Worm (Caenorhabditis elegans): Measurements from ENCODE around the gene copd-1.

Gene copd-1

DNA sequence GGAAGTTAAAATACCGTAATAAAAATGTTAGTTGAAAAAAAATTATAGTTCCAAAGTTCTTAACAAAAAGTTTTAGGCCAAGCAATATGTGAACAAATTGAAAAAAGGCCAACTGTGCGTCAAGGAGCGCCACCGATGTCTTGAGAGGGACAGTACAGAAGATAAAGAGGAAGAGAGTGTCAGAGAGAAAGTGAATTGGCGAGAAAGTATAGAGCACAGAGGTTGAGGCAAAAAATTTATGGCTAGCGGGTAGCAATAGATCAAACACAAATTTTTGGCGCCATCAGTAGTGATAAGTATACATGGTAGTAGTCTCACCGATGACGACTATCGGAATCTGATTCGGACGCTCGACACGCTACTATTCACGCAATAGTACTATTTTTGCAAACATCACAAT, 20.5 kb downstream of the copd-1 start:
- TF ChIP-seq ceh-28 (tag; optimal IDR thresholded peaks at IDR 0.05) (no peak), nhr-76 (tag; optimal IDR thresholded peaks at IDR 0.05) (no peak), nhr-11 (tag; optimal IDR thresholded peaks at IDR 0.05) (no peak), nhr-67 (tag; optimal IDR thresholded peaks at IDR 0.05) (no peak), nhr-43 (tag; optimal IDR thresholded peaks at IDR 0.05; ENCODE audit: poor library complexity, severe bottlenecking) (no peak), nfya-1 (tag; optimal IDR thresholded peaks at IDR 0.05; ENCODE audit: insufficient read depth) (peak; percentile 23), lin-15B (tag; optimal IDR thresholded peaks at IDR 0.05) (no peak), ama-1 (optimal IDR thresholded peaks at IDR 0.05) (peak; percentile 51), unc-62 (GFP tag; optimal IDR thresholded peaks at IDR 0.05) (no peak), pqm-1 (tag; optimal IDR thresholded peaks at IDR 0.05) (peak; percentile 44), R02D3.7 (tag; optimal IDR thresholded peaks at IDR 0.05) (no peak), fos-1 (tag; optimal IDR thresholded peaks at IDR 0.05) (no peak), elt-2 (tag; optimal IDR thresholded peaks at IDR 0.05) (peak; percentile 56), hmg-11 (tag; optimal IDR thresholded peaks at IDR 0.05) (no peak), elt-3 (tag; optimal IDR thresholded peaks at IDR 0.05) (no peak), daf-12 (tag; optimal IDR thresholded peaks at IDR 0.05) (no peak)

DNA sequence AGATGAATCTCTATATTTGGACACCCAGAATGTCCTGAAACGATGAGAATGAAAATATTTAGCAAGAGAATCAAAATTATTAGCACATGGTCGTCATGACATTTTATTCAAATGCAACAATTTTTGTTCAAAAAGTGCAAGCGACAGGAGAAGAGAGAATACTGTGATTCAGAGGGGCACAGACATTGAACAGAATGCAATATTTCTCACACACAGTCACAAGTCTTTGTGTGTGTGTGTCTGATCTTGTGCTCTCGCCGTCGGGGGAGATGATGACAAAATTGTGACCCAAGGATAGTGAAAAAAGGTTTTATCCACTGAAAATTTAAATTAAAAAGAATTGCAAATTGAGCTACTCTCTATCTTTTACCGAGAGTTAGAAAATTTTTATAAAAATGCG, 21.6 kb downstream of the copd-1 start:
- TF ChIP-seq eor-1 (tag; optimal IDR thresholded peaks at IDR 0.05) = no peak
- no peak for TF ChIP-seq daf-12 (tag; optimal IDR thresholded peaks at IDR 0.05)
- no peak for TF ChIP-seq unc-62 (GFP tag; optimal IDR thresholded peaks at IDR 0.05)
- no peak for TF ChIP-seq tbx-2 (tag; optimal IDR thresholded peaks at IDR 0.05)
- TF ChIP-seq nhr-11 (tag; optimal IDR thresholded peaks at IDR 0.05) = no peak
- no peak for TF ChIP-seq snpc-4 (tag; optimal IDR thresholded peaks at IDR 0.05)
- no peak for TF ChIP-seq nhr-25 (tag; optimal IDR thresholded peaks at IDR 0.05)
- TF ChIP-seq unc-39 (tag; optimal IDR thresholded peaks at IDR 0.05) = no peak
- TF ChIP-seq nhr-23 (tag; optimal IDR thresholded peaks at IDR 0.05) = no peak
- no peak for TF ChIP-seq nhr-77 (tag; optimal IDR thresholded peaks at IDR 0.05)
- no peak for TF ChIP-seq nhr-43 (tag; optimal IDR thresholded peaks at IDR 0.05; ENCODE audit: poor library complexity, severe bottlenecking)
- TF ChIP-seq nhr-76 (tag; optimal IDR thresholded peaks at IDR 0.05) = no peak
- no peak for TF ChIP-seq lsy-12 (tag; optimal IDR thresholded peaks at IDR 0.05)
- no peak for TF ChIP-seq mdl-1 (tag; optimal IDR thresholded peaks at IDR 0.05)
- TF ChIP-seq elt-1 (tag; optimal IDR thresholded peaks at IDR 0.05) = no peak
- no peak for TF ChIP-seq lin-39 (tag; optimal IDR thresholded peaks at IDR 0.05)
- TF ChIP-seq pqm-1 (tag; optimal IDR thresholded peaks at IDR 0.05) = no peak

DNA sequence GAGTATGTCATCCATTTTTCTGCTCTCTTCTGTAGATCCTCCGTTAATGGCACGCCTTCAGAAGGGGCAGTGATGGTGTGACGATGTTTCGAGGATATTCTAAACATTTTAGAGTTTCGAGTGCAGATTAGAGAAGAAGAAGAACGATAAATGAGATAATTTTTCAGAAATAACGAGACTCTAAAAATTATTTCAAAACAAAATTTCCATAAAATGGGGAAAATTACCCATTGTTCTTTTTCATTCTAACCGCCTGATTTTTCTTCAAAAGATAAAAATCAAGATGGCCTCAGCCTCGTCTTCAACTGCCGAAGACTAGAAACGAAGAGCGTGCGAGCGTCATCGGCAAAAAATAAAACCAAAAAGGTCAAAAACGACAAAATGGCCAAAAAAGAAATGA, 23.7 kb downstream of the copd-1 start, which contains the start of gene let-765:
Gene let-765, minus strand, starts transcription at position 101 of the 400 bp plus-strand sequence.
- TF ChIP-seq pqm-1 (tag; optimal IDR thresholded peaks at IDR 0.05) = no peak
- TF ChIP-seq skn-1 (tag; optimal IDR thresholded peaks at IDR 0.05) = no peak
- no peak for TF ChIP-seq nhr-237 (tag; optimal IDR thresholded peaks at IDR 0.05)
- TF ChIP-seq lsy-12 (tag; optimal IDR thresholded peaks at IDR 0.05) = no peak
- TF ChIP-seq ceh-28 (tag; optimal IDR thresholded peaks at IDR 0.05) = no peak
- TF ChIP-seq nhr-11 (tag; optimal IDR thresholded peaks at IDR 0.05) = no peak
- peak; percentile 33 for TF ChIP-seq nhr-25 (tag; optimal IDR thresholded peaks at IDR 0.05)

DNA sequence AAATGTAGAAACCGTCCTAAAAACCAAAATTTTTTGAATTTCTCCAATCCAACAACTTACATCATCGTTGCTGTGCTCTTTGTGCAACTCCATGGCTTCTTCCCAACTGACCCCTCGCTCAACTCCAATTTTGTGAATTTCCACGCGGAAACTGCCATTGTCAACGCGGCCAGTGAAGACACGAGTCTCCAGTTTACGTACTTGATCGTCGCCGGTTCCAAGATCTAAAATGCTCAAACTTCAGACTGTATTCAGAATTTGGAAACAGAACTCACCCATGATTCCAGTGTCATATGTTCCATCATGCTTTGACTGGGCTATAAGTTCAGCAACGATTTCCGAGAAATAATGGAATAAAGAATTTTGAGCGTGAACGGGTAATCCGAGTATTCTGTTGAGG, 30.7 kb downstream of the copd-1 start:
- TF ChIP-seq nhr-76 (tag; optimal IDR thresholded peaks at IDR 0.05) = no peak
- TF ChIP-seq nhr-28 (tag; optimal IDR thresholded peaks at IDR 0.05) = no peak
- TF ChIP-seq nhr-43 (tag; optimal IDR thresholded peaks at IDR 0.05; ENCODE audit: poor library complexity, severe bottlenecking) = no peak
- TF ChIP-seq pha-4 (tag; optimal IDR thresholded peaks at IDR 0.05) = no peak
- no peak for TF ChIP-seq R02D3.7 (tag; optimal IDR thresholded peaks at IDR 0.05)
- no peak for TF ChIP-seq tbx-2 (tag; optimal IDR thresholded peaks at IDR 0.05)
- no peak for TF ChIP-seq lsy-12 (tag; optimal IDR thresholded peaks at IDR 0.05)
- TF ChIP-seq fos-1 (tag; optimal IDR thresholded peaks at IDR 0.05) = no peak
- no peak for TF ChIP-seq aly-2 (tag; optimal IDR thresholded peaks at IDR 0.05)
- TF ChIP-seq zag-1 (tag; optimal IDR thresholded peaks at IDR 0.05) = no peak

DNA sequence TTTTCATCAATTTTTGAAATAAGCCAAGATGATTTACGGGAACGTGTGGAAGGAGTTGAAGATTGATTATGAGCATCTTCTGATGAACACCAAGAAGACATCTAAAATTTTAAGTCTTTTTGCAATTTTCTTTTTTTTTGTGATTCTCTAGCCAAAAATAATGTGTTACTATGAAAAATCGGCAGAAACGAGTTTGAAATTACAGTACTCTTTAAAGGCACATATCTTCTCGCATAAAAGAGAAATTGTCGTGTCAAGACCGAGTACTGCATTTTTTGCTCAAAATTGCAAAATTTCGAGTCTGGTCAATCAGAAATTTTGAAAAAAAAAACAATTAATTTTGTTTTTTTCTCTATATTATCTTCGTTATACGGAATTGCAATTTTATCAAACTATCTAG, 32.7 kb downstream of the copd-1 start, which contains the start of gene F20H11.1:
Gene F20H11.1, minus strand, starts transcription at position 101 of the 400 bp plus-strand sequence.
- TF ChIP-seq ceh-82 (tag; optimal IDR thresholded peaks at IDR 0.05) (no peak), lin-39 (tag; optimal IDR thresholded peaks at IDR 0.05) (no peak), nhr-11 (tag; optimal IDR thresholded peaks at IDR 0.05) (no peak), pqm-1 (tag; optimal IDR thresholded peaks at IDR 0.05) (no peak), lsy-12 (tag; optimal IDR thresholded peaks at IDR 0.05) (no peak), nhr-25 (tag; optimal IDR thresholded peaks at IDR 0.05) (no peak), mdl-1 (tag; optimal IDR thresholded peaks at IDR 0.05) (no peak), snpc-4 (tag; optimal IDR thresholded peaks at IDR 0.05) (no peak), elt-3 (tag; optimal IDR thresholded peaks at IDR 0.05) (no peak), unc-39 (tag; optimal IDR thresholded peaks at IDR 0.05) (no peak), aly-2 (tag; optimal IDR thresholded peaks at IDR 0.05) (no peak), nhr-12 (tag; optimal IDR thresholded peaks at IDR 0.05) (no peak), ztf-4 (tag; optimal IDR thresholded peaks at IDR 0.05) (no peak), fkh-2 (tag; optimal IDR thresholded peaks at IDR 0.05) (no peak), nhr-28 (tag; optimal IDR thresholded peaks at IDR 0.05) (no peak), skn-1 (tag; optimal IDR thresholded peaks at IDR 0.05) (no peak)

Data from whole organism, L3 larva.